Fruit fly (Drosophila melanogaster) whole organism, prepupa: ENCODE data around the gene TwdlX.

Experiments
- Blimp-1 ChIP-seq: fragments of 200-800 bp; sonication (Bioruptor generic); optimal IDR thresholded peaks from 3 replicates; lab custom pipeline; 2017; ENCODE audit warnings: missing biosample characterization, missing genetic modification characterization, mild to moderate bottlenecking, moderate library complexity, missing genetic modification reagents
- CG10631 ChIP-seq: fragments of 200-800 bp; sonication (Bioruptor generic); optimal IDR thresholded peaks from 2 replicates; lab custom pipeline; 2016; ENCODE audit warnings: missing biosample characterization, missing genetic modification characterization
- CG10669 ChIP-seq: fragments of 200-800 bp; sonication (Bioruptor generic); optimal IDR thresholded peaks from 3 replicates; lab custom pipeline; 2018; ENCODE audit warnings: missing biosample characterization, mild to moderate bottlenecking, missing genetic modification characterization, moderate library complexity
- CG11294 ChIP-seq: fragments of 200-800 bp; sonication (Bioruptor generic); IDR thresholded peaks from 2 replicates; pipeline ENCODE4 v1.3.6; 2022; ENCODE audit warnings: missing biosample characterization, missing genetic modification characterization
- CG11762 ChIP-seq: fragments of 200-800 bp; sonication (Bioruptor generic); optimal IDR thresholded peaks from 3 replicates; lab custom pipeline; 2016; ENCODE audit warnings: missing biosample characterization, missing genetic modification characterization; ENCODE audit not compliant: insufficient read depth
- CG15336 ChIP-seq: fragments of 200-800 bp; sonication (Bioruptor generic); IDR thresholded peaks from 2 replicates; pipeline ENCODE4 v1.3.6; 2022; ENCODE audit warnings: missing biosample characterization, missing genetic modification characterization
- CG3032 ChIP-seq: fragments of 200-800 bp; optimal IDR thresholded peaks from 2 replicates; lab custom pipeline; 2019; ENCODE audit warnings: missing biosample characterization, mild to moderate bottlenecking, missing genetic modification characterization, moderate library complexity
- CG31627 ChIP-seq: fragments of 200-800 bp; sonication (Bioruptor generic); optimal IDR thresholded peaks from 3 replicates; lab custom pipeline; 2016; ENCODE audit warnings: missing biosample characterization, missing genetic modification characterization
- CG32006 ChIP-seq: fragments of 200-800 bp; sonication (Bioruptor generic); optimal IDR thresholded peaks from 3 replicates; lab custom pipeline; 2017; ENCODE audit warnings: missing biosample characterization, mild to moderate bottlenecking, missing genetic modification characterization
- CG34406 ChIP-seq: fragments of 200-800 bp; sonication (Bioruptor generic); optimal IDR thresholded peaks from 3 replicates; lab custom pipeline; 2016; ENCODE audit warnings: missing biosample characterization, missing genetic modification characterization
- CG3919 ChIP-seq: fragments of 200-800 bp; sonication (Bioruptor generic); optimal IDR thresholded peaks from 3 replicates; lab custom pipeline; 2016; ENCODE audit warnings: missing biosample characterization, missing genetic modification characterization
- CG6163 ChIP-seq: fragments of 200-800 bp; sonication (Bioruptor generic); IDR thresholded peaks from 3 replicates; pipeline ENCODE4 v1.3.6; 2022; ENCODE audit warnings: missing biosample characterization, missing genetic modification characterization
- CG6276 ChIP-seq: fragments of 200-800 bp; sonication (Bioruptor generic); optimal IDR thresholded peaks from 2 replicates; lab custom pipeline; 2017; ENCODE audit warnings: missing biosample characterization, mild to moderate bottlenecking, missing genetic modification characterization
- CG6792 ChIP-seq: fragments of 200-800 bp; sonication (Bioruptor generic); optimal IDR thresholded peaks from 3 replicates; lab custom pipeline; 2016; ENCODE audit warnings: missing biosample characterization, missing genetic modification characterization
- CG6808 ChIP-seq: fragments of 200-800 bp; sonication (Bioruptor generic); optimal IDR thresholded peaks from 3 replicates; lab custom pipeline; 2017; ENCODE audit warnings: missing biosample characterization, missing genetic modification characterization, mild to moderate bottlenecking, moderate library complexity, missing genetic modification reagents
- CG6854 ChIP-seq: fragments of 200-800 bp; sonication (Bioruptor generic); optimal IDR thresholded peaks from 2 replicates; lab custom pipeline; 2017; ENCODE audit warnings: missing biosample characterization, mild to moderate bottlenecking, missing genetic modification characterization
- CG8119 ChIP-seq: fragments of 200-800 bp; sonication (Bioruptor generic); IDR thresholded peaks from 3 replicates; pipeline ENCODE4 v1.3.6; 2022; ENCODE audit warnings: missing biosample characterization, missing genetic modification characterization
- CG8632 ChIP-seq: fragments of 200-800 bp; sonication (Bioruptor generic); optimal IDR thresholded peaks from 3 replicates; lab custom pipeline; 2016; ENCODE audit warnings: missing biosample characterization, missing genetic modification characterization
- CG9139 ChIP-seq: fragments of 200-800 bp; sonication (Bioruptor generic); optimal IDR thresholded peaks from 3 replicates; lab custom pipeline; 2017; ENCODE audit warnings: missing biosample characterization, mild to moderate bottlenecking, missing genetic modification characterization
- Eip75B ChIP-seq: fragments of 200-800 bp; sonication (Bioruptor generic); optimal IDR thresholded peaks from 3 replicates; lab custom pipeline; 2016; ENCODE audit warnings: missing biosample characterization, missing genetic modification characterization
- Eip78C ChIP-seq: fragments of 200-800 bp; sonication (Bioruptor generic); peaks from one replicate; lab custom pipeline; 2016; ENCODE audit warnings: missing biosample characterization, missing genetic modification characterization
- Ets21C ChIP-seq: fragments of 200-800 bp; sonication (Bioruptor generic); optimal IDR thresholded peaks from 3 replicates; lab custom pipeline; 2016; ENCODE audit warnings: missing biosample characterization, missing genetic modification characterization
- Ets96B ChIP-seq: fragments of 200-800 bp; optimal IDR thresholded peaks from 2 replicates; lab custom pipeline; 2019; ENCODE audit warnings: missing biosample characterization, mild to moderate bottlenecking, missing genetic modification characterization, moderate library complexity
- Gug ChIP-seq: fragments of 200-800 bp; sonication (Bioruptor generic); IDR thresholded peaks from 2 replicates; pipeline ENCODE4 v1.3.6; 2022; ENCODE audit warnings: missing biosample characterization, missing genetic modification characterization
- Hr38 ChIP-seq: sonication (Bioruptor generic); optimal IDR thresholded peaks from 2 replicates; lab custom pipeline; 2016; ENCODE audit warnings: missing biosample characterization, missing genetic modification characterization
- Hr39 ChIP-seq: fragments of 200-800 bp; sonication (Bioruptor generic); optimal IDR thresholded peaks from 2 replicates; lab custom pipeline; 2016; ENCODE audit warnings: missing biosample characterization, missing genetic modification characterization
- Hr4 ChIP-seq: fragments of 200-800 bp; sonication (Bioruptor generic); optimal IDR thresholded peaks from 3 replicates; lab custom pipeline; 2016; ENCODE audit warnings: missing biosample characterization, missing genetic modification characterization
- Lpt ChIP-seq: fragments of 200-800 bp; sonication (Bioruptor generic); optimal IDR thresholded peaks from 3 replicates; lab custom pipeline; 2016; ENCODE audit warnings: missing biosample characterization, missing genetic modification characterization
- OdsH ChIP-seq: fragments of 200-800 bp; sonication (Bioruptor generic); optimal IDR thresholded peaks from 3 replicates; lab custom pipeline; 2016; ENCODE audit warnings: missing biosample characterization, missing genetic modification characterization
- Sox102F ChIP-seq: fragments of 200-800 bp; sonication (Bioruptor generic); optimal IDR thresholded peaks from 2 replicates; lab custom pipeline; 2016; ENCODE audit warnings: missing biosample characterization, mild to moderate bottlenecking, missing genetic modification characterization
- Sox14 ChIP-seq: fragments of 200-800 bp; sonication (Bioruptor generic); optimal IDR thresholded peaks from 3 replicates; lab custom pipeline; 2016; ENCODE audit warnings: missing biosample characterization, missing genetic modification characterization
- achi ChIP-seq: fragments of 200-800 bp; sonication (Bioruptor generic); optimal IDR thresholded peaks from 3 replicates; lab custom pipeline; 2016; ENCODE audit warnings: missing biosample characterization, missing genetic modification characterization
- acj6 ChIP-seq: fragments of 200-800 bp; sonication (Bioruptor generic); optimal IDR thresholded peaks from 3 replicates; lab custom pipeline; 2016; ENCODE audit warnings: missing biosample characterization, missing genetic modification characterization
- cyc ChIP-seq: fragments of 200-800 bp; sonication (Bioruptor generic); optimal IDR thresholded peaks from 3 replicates; lab custom pipeline; 2016; ENCODE audit warnings: missing biosample characterization, missing genetic modification characterization
- dac ChIP-seq: fragments of 200-800 bp; sonication (Bioruptor generic); optimal IDR thresholded peaks from 2 replicates; lab custom pipeline; 2017; ENCODE audit warnings: missing biosample characterization, mild to moderate bottlenecking, missing genetic modification characterization
- dsx ChIP-seq: fragments of 200-800 bp; optimal IDR thresholded peaks from 3 replicates; lab custom pipeline; 2019; ENCODE audit warnings: missing biosample characterization, mild to moderate bottlenecking, missing genetic modification characterization, moderate library complexity; ENCODE audit not compliant: poor library complexity, severe bottlenecking
- esn ChIP-seq: fragments of 200-800 bp; sonication (Bioruptor generic); optimal IDR thresholded peaks from 2 replicates; lab custom pipeline; 2016; ENCODE audit warnings: missing biosample characterization, mild to moderate bottlenecking, missing genetic modification characterization, moderate library complexity
- fd59A ChIP-seq: fragments of 200-800 bp; sonication (Bioruptor generic); optimal IDR thresholded peaks from 2 replicates; lab custom pipeline; 2017; ENCODE audit warnings: missing biosample characterization, mild to moderate bottlenecking, missing genetic modification characterization, missing genetic modification reagents
- lz ChIP-seq: fragments of 200-800 bp; sonication (Bioruptor generic); optimal IDR thresholded peaks from 3 replicates; lab custom pipeline; 2016; ENCODE audit warnings: missing biosample characterization, missing genetic modification characterization
- pdm3 ChIP-seq: fragments of 200-800 bp; sonication (Bioruptor generic); optimal IDR thresholded peaks from 3 replicates; lab custom pipeline; 2016; ENCODE audit warnings: missing biosample characterization, missing genetic modification characterization
- salr ChIP-seq, 2 experiments: fragments of 200-800 bp; sonication (Bioruptor generic); optimal IDR thresholded peaks; 3 replicates each; lab custom pipeline; 2016 to 2018; ENCODE audit warnings: missing biosample characterization in 2 of 2, missing genetic modification characterization in 2 of 2, mild to moderate bottlenecking in 1 of 2
- ss ChIP-seq, 2 experiments: fragments of 200-800 bp; sonication (Bioruptor generic); optimal IDR thresholded peaks; 2 replicates in 1 of 2; 3 replicates in 1 of 2; lab custom pipeline; 2017 to 2018; ENCODE audit warnings: mild to moderate bottlenecking in 2 of 2, missing biosample characterization in 2 of 2, missing genetic modification characterization in 2 of 2, moderate library complexity in 1 of 2
- svp ChIP-seq: fragments of 200-800 bp; sonication (Bioruptor generic); peaks from one replicate; lab custom pipeline; 2016; ENCODE audit warnings: missing biosample characterization, missing genetic modification characterization
- topi ChIP-seq: fragments of 200-800 bp; sonication (Bioruptor generic); optimal IDR thresholded peaks from 3 replicates; lab custom pipeline; 2016; ENCODE audit warnings: missing biosample characterization, missing genetic modification characterization

The TwdlX gene

DNA sequence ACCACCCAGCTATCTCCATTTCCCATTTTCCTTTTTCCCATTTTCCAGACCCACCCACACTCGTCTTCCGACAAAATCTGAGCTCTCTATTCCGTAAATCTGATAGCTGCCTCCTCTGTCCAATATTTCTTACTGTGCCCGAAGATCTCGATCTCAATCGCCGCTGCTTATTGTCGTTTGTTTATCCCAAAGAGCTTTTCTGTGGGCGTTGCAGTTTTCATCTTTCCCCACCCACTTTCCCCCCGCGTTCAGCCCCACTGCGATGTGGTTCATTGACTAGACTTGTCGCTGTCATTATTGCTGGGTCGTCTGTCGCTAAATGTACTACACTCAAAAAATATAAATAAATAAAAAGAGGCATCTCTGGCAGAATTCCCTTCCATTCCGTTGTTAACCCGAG, 41.6 kb upstream of the TwdlX start:
- TF ChIP-seq CG3032 (tag; lab: Kevin White, UChicago) (no peak), Hr38 (GFP tag; lab: Kevin White, UChicago) (no peak), Ets96B (no peak), Hr4 (no peak), CG31627 (no peak), Ets21C (GFP tag; lab: Kevin White, UChicago) (no peak), Eip78C (GFP tag; lab: Kevin White, UChicago) (no peak), lz (GFP tag; lab: Kevin White, UChicago) (no peak), CG34406 (no peak)
- TF ChIP-seq, all 60 proteins: peak for 0

DNA sequence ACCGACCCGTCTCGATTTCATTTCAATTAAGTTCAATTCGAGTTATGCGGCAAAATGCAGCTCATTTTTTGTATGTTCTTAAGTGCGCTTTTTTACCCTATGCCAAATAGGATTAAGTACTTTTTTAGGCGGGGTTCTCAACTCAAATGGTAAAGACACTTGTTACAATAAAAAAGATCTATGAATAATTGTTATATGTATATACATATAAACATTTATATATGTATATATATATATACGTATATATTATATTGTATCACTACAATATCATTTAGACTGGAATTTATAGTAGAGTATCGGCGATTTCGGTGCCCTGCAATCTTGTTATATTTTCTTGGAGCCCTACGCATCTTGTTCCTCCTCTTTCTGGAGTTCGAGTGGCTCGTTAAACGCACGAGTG, 40.9 kb upstream of the TwdlX start:
- TF ChIP-seq CG10669 (GFP tag; lab: Kevin White, UChicago): no peak
- 0 out of 3 replicates have a peak, but pooled peaks have one; percentile 6 for TF ChIP-seq CG6163
- peak; percentile 51; the same call in 1 of the 3 replicates for TF ChIP-seq CG8119 (GFP tag; lab: Robert Waterston, UW)
- no peak for TF ChIP-seq acj6 (GFP tag; lab: Kevin White, UChicago)
- peak; percentile 5 for TF ChIP-seq CG3032 (tag; lab: Kevin White, UChicago)
- peak; percentile 10 for TF ChIP-seq Ets96B
- TF ChIP-seq dsx (GFP tag; lab: Kevin White, UChicago): peak; percentile 30
- no peak for TF ChIP-seq CG10631 (GFP tag; lab: Kevin White, UChicago)
- TF ChIP-seq CG3919 (GFP tag; lab: Kevin White, UChicago): no peak
- peak; percentile 9 for TF ChIP-seq svp
- peak; percentile 37 for TF ChIP-seq Eip78C (GFP tag; lab: Kevin White, UChicago)
- no peak for TF ChIP-seq Sox14 (GFP tag; lab: Kevin White, UChicago)
- TF ChIP-seq Sox102F: no peak
- no peak for TF ChIP-seq CG6276 (GFP tag; lab: Kevin White, UChicago)
- TF ChIP-seq cyc: no peak
- no peak for TF ChIP-seq Lpt (GFP tag; lab: Kevin White, UChicago)
- TF ChIP-seq, all 60 proteins: peak for 7

DNA sequence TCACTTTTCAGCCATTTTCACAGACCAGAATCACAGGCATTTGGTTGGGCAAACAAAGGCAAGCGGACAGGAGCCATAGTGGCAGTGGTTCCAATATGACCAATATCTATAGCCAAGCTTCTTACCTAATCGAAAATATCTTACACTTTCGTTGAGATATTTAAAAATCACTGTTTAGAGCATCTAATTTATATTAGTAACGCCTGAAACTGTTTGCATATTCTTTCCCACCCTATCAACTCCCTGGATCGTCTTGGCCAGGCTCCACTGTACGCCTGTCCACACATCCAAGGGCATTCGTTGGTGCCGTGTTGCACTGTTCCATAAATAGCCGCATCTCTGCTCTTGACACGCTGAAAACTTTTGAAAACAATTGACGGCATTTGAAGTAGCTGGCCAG, 40.4 kb upstream of the TwdlX start:
- TF ChIP-seq OdsH (GFP tag; lab: Kevin White, UChicago) (peak; percentile 15), pdm3 (GFP tag; lab: Kevin White, UChicago) (peak; percentile 43), CG6163 (peak; percentile 49; the same call in 1 of the 3 replicates), CG8119 (GFP tag; lab: Robert Waterston, UW) (no peak), Lpt (GFP tag; lab: Kevin White, UChicago) (peak; percentile 17), dsx (GFP tag; lab: Kevin White, UChicago) (no peak), CG32006 (GFP tag; lab: Kevin White, UChicago) (peak; percentile 17), CG11762 (GFP tag; lab: Kevin White, UChicago) (no peak), acj6 (GFP tag; lab: Kevin White, UChicago) (peak; percentile 21), CG11294 (no peak), CG8632 (GFP tag; lab: Kevin White, UChicago) (no peak), CG6276 (GFP tag; lab: Kevin White, UChicago) (no peak), Eip78C (GFP tag; lab: Kevin White, UChicago) (peak; percentile 72), Gug (GFP tag; lab: Robert Waterston, UW) (peak; percentile 16; the same call in 1 of the 2 replicates), cyc (no peak), CG6854 (GFP tag; lab: Kevin White, UChicago) (no peak), ss (GFP tag; optimal IDR thresholded peaks at IDR 0.05; lab: Kevin White, UChicago) (no peak), Sox102F (no peak), CG6792 (GFP tag; lab: Kevin White, UChicago) (no peak), fd59A (GFP tag; lab: Kevin White, UChicago) (peak; percentile 6), Hr4 (peak; percentile 24), esn (GFP tag; lab: Kevin White, UChicago) (no peak), Eip75B (GFP tag; lab: Kevin White, UChicago) (peak; percentile 25), Blimp-1 (GFP tag; lab: Kevin White, UChicago) (no peak), CG31627 (no peak), topi (GFP tag; lab: Kevin White, UChicago) (no peak), salr (GFP tag; optimal IDR thresholded peaks at IDR 0.05; lab: Kevin White, UChicago) (no peak), CG34406 (no peak), CG9139 (GFP tag; lab: Kevin White, UChicago) (no peak), Ets96B (peak; percentile 39), CG3919 (GFP tag; lab: Kevin White, UChicago) (peak; percentile 47), CG10631 (GFP tag; lab: Kevin White, UChicago) (peak; percentile 36), Hr39 (GFP tag; lab: Kevin White, UChicago) (no peak), CG6808 (peak; percentile 13), lz (GFP tag; lab: Kevin White, UChicago) (no peak), achi (GFP tag; lab: Kevin White, UChicago) (peak; percentile 44), svp (no peak), CG15336 (GFP tag; lab: Robert Waterston, UW) (peak; percentile 48; the same call in 1 of the 2 replicates), Sox14 (GFP tag; lab: Kevin White, UChicago) (peak; percentile 33), CG3032 (tag; lab: Kevin White, UChicago) (no peak), dac (GFP tag; lab: Kevin White, UChicago) (no peak)
